Worm (Caenorhabditis elegans): ENCODE results near the gene tmem-231.

Gene tmem-231

ce11 chrIV:8431567-8432458 is 5.2 kb downstream of the tmem-231 start (continued):
- TF ChIP-seq F57C9.4 (tag; optimal IDR thresholded peaks at IDR 0.05) (peak; percentile 52), tlf-1 (GFP tag; optimal IDR thresholded peaks at IDR 0.05) (peak; percentile 63), C17E4.6 (GFP tag; IDR thresholded peaks at IDR 0.05) (0 out of 2 replicates have a peak, but pooled peaks have one; percentile 47), F52B5.7 (tag; optimal IDR thresholded peaks at IDR 0.05) (no peak), lsl-1 (GFP tag; optimal IDR thresholded peaks at IDR 0.05) (no peak), mel-28 (tag; optimal IDR thresholded peaks at IDR 0.05; ENCODE audit: borderline replicate concordance) (no peak), Y67H2A.10 (GFP tag; conservative IDR thresholded peaks at IDR 0.05) (peak; percentile 11; the same call in 1 of the 2 replicates), madf-3 (GFP tag; IDR thresholded peaks at IDR 0.05) (peak; percentile 86), dpl-1 (GFP tag; optimal IDR thresholded peaks at IDR 0.05) (no peak), ceh-100 (GFP tag; IDR thresholded peaks at IDR 0.05) (peak; percentile 54), nhr-27 (tag; optimal IDR thresholded peaks at IDR 0.05) (no peak), lin-40 (tag; optimal IDR thresholded peaks at IDR 0.05) (peak; percentile 41), let-607 (tag; optimal IDR thresholded peaks at IDR 0.05) (peak; percentile 64 to 89), ceh-27 (GFP tag; optimal IDR thresholded peaks at IDR 0.05) (peak; percentile 36), Y56A3A.18 (GFP tag; IDR thresholded peaks at IDR 0.05) (peak; percentile 80), lin-26 (GFP tag; IDR thresholded peaks at IDR 0.05) (peak; percentile 62; the same call in 1 of the 2 replicates), nfyb-1 (GFP tag; IDR thresholded peaks at IDR 0.05) (peak; percentile 95), sea-2 (GFP tag; IDR thresholded peaks at IDR 0.05) (no peak), egl-44 (GFP tag; IDR thresholded peaks at IDR 0.05) (peak; percentile 87; the same call in 1 of the 2 replicates), lin-54 (GFP tag; optimal IDR thresholded peaks at IDR 0.05) (peak; percentile 68), cebp-1 (GFP tag; IDR thresholded peaks at IDR 0.05) (peak; percentile 79), cebp-1 (tag; optimal IDR thresholded peaks at IDR 0.05) (peak; percentile 91), gei-17 (GFP tag; optimal IDR thresholded peaks at IDR 0.05) (peak; percentile 33), snpc-1.1 (tag; optimal IDR thresholded peaks at IDR 0.05; ENCODE audit: insufficient read depth) (peak; percentile 1), hlh-26 (GFP tag; conservative IDR thresholded peaks at IDR 0.05) (no peak), dox-1 (GFP tag; IDR thresholded peaks at IDR 0.05) (peak; percentile 43; the same call in 1 of the 2 replicates), F22D6.2 (tag; optimal IDR thresholded peaks at IDR 0.05) (peak; percentile 12), hmg-20 (GFP tag; IDR thresholded peaks at IDR 0.05) (peak; percentile 77), madf-10 (tag; optimal IDR thresholded peaks at IDR 0.05) (peak; percentile 8), F23B12.7 (tag; optimal IDR thresholded peaks at IDR 0.05; ENCODE audit: insufficient read depth) (no peak), efl-1 (GFP tag; optimal IDR thresholded peaks at IDR 0.05) (no peak), lin-35 (GFP tag; optimal IDR thresholded peaks at IDR 0.05) (peak in 2 of 3 experiments; percentile 22 to 71), hsf-1 (GFP tag; IDR thresholded peaks at IDR 0.05) (0 out of 2 replicates have a peak, but pooled peaks have one; percentile 39), pha-4 (tag; optimal IDR thresholded peaks at IDR 0.05) (no peak), C06A6.2 (GFP tag; conservative IDR thresholded peaks at IDR 0.05) (peak; percentile 10; the same call in 1 of the 2 replicates), ets-4 (GFP tag; optimal IDR thresholded peaks at IDR 0.05) (peak; percentile 75), pbrm-1 (GFP tag; IDR thresholded peaks at IDR 0.05) (peak; percentile 71), B0035.1 (tag; optimal IDR thresholded peaks at IDR 0.05) (no peak), ama-1 (optimal IDR thresholded peaks at IDR 0.05) (peak; percentile 90), ama-1 (GFP tag; optimal IDR thresholded peaks at IDR 0.05) (peak; percentile 17 to 82), F57A8.1 (GFP tag; optimal IDR thresholded peaks at IDR 0.05) (no peak), let-526 (GFP tag; IDR thresholded peaks at IDR 0.05) (peak; percentile 62; the same call in 1 of the 2 replicates), egrh-3 (GFP tag; IDR thresholded peaks at IDR 0.05) (no peak), B0336.3 (GFP tag; IDR thresholded peaks at IDR 0.05) (peak; percentile 55), F55B11.4 (tag; optimal IDR thresholded peaks at IDR 0.05; ENCODE audit: borderline replicate concordance, insufficient read depth) (no peak)

Data from whole organism, young adult.